Worm (Caenorhabditis elegans) whole organism, L3 larva: Measurements from ENCODE around the gene arrd-14.

Experiments
- R02D3.7 ChIP-seq: fragments of 150-350 bp; optimal IDR thresholded peaks from 2 replicates; lab custom pipeline; 2014; ENCODE audit warnings: missing biosample characterization, missing genetic modification characterization
- ceh-82 ChIP-seq: fragments of 150-350 bp; optimal IDR thresholded peaks from 2 replicates; lab custom pipeline; 2014; ENCODE audit warnings: missing biosample characterization, missing genetic modification characterization
- eor-1 ChIP-seq, 2 experiments: fragments of 150-350 bp; optimal IDR thresholded peaks; 2 replicates each; lab custom pipeline; 2014 to 2018; ENCODE audit warnings: missing biosample characterization in 2 of 2, missing genetic modification characterization in 2 of 2
- fkh-2 ChIP-seq: fragments of 150-350 bp; optimal IDR thresholded peaks from 2 replicates; lab custom pipeline; 2014; ENCODE audit warnings: missing biosample characterization, missing genetic modification reagents, missing genetic modification characterization
- lin-15B ChIP-seq: fragments of 150-350 bp; optimal IDR thresholded peaks from 2 replicates; lab custom pipeline; 2014; ENCODE audit warnings: missing biosample characterization, missing genetic modification characterization
- lin-39 ChIP-seq: fragments of 150-350 bp; optimal IDR thresholded peaks from 2 replicates; lab custom pipeline; 2018; ENCODE audit warnings: missing biosample characterization, missing genetic modification reagents, missing genetic modification characterization
- lsy-12 ChIP-seq: sonication (generic microtip); optimal IDR thresholded peaks from 2 replicates; lab custom pipeline; 2016; ENCODE audit warnings: mild to moderate bottlenecking, missing genetic modification characterization, missing compliant biosample characterization
- mdl-1 ChIP-seq: fragments of 150-350 bp; optimal IDR thresholded peaks from 2 replicates; lab custom pipeline; 2014; ENCODE audit warnings: missing biosample characterization, missing genetic modification characterization
- nfya-1 ChIP-seq: sonication (generic microtip); optimal IDR thresholded peaks from 2 replicates; lab custom pipeline; 2017; ENCODE audit warnings: missing genetic modification characterization, mild to moderate bottlenecking, missing compliant biosample characterization, antibody characterized with exemption, moderate library complexity; ENCODE audit not compliant: insufficient read depth
- nhr-12 ChIP-seq: fragments of 150-350 bp; optimal IDR thresholded peaks from 2 replicates; lab custom pipeline; 2014; ENCODE audit warnings: missing biosample characterization, missing genetic modification characterization
- nhr-237 ChIP-seq: fragments of 150-350 bp; optimal IDR thresholded peaks from 2 replicates; lab custom pipeline; 2014; ENCODE audit warnings: missing biosample characterization, missing genetic modification characterization
- skn-1 ChIP-seq: fragments of 150-350 bp; optimal IDR thresholded peaks from 2 replicates; lab custom pipeline; 2014; ENCODE audit warnings: missing biosample characterization, missing genetic modification characterization
- unc-39 ChIP-seq: sonication (generic microtip); optimal IDR thresholded peaks from 4 replicates; lab custom pipeline; 2017; ENCODE audit warnings: missing biosample characterization, missing genetic modification characterization
- unc-62 ChIP-seq: fragments of 150-350 bp; sonication (generic microtip); optimal IDR thresholded peaks from 4 replicates; lab custom pipeline; 2014; ENCODE audit warnings: missing biosample characterization, missing genetic modification reagents, missing genetic modification characterization

DNA sequence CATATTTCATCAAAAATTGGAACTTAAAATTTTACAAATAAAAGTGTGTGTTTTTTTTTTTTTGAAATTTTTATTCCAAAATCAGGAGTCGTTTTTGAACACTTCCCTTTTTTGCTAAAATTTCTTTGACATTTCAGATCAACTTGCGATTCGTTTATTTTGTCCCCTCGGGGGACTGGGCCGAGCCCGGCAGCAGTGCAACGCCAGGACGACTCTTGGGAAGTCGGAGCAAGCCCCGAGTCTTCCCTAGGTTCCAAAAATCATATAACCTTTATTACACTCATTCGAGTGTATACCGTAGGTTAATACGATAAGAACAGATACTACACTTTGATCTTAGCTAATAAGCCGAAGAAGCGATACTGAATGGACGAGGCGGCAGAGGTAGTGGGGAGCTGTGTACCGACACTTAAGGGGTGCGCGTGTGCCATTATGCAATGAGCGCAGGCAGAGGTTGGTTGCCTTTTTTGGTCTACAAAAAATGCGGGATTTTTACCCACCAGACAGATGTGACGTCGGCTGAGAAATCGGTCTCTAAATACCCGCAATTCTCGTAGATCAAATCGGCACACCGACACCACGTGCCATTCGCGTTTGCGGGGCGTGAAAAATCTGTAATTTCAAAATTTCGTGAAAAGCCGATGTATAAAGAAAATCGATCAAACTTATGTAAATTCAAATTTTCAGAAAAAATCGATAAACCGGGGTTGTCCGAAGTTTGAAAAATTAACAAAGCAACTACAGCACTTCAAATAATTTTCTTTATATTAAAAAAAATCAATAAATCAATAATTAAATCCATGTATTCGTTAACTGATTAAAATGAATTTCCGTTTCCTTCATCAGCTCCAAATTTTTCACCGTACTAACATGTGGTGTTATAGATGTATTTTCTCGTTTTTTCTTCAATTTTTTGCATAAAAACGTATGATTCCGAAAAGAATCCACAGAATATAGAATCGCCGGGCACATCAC is 34.4 kb upstream of the arrd-14 start:
- TF ChIP-seq lin-15B (no peak), unc-62 (no peak), unc-39 (tag; lab: Kevin White, UChicago) (no peak), skn-1 (no peak), mdl-1 (tag; lab: Kevin White, UChicago) (no peak), lsy-12 (tag; lab: Kevin White, UChicago) (no peak), R02D3.7 (tag; lab: Kevin White, UChicago) (no peak), ceh-82 (tag; lab: Kevin White, UChicago) (no peak), eor-1 (tag; optimal IDR thresholded peaks at IDR 0.05; lab: Kevin White, UChicago) (no peak), fkh-2 (no peak), nhr-237 (no peak), nhr-12 (tag; lab: Kevin White, UChicago) (no peak), lin-39 (tag; lab: Kevin White, UChicago) (no peak), nfya-1 (tag; lab: Kevin White, UChicago) (no peak)
